Worm (Caenorhabditis elegans): Measurements from ENCODE around the gene mxl-1.

- no peak for TF ChIP-seq ztf-11 (tag; optimal IDR thresholded peaks at IDR 0.05)
- no peak for TF ChIP-seq fkh-10 (GFP tag; optimal IDR thresholded peaks at IDR 0.05)
- no peak for TF ChIP-seq nhr-237 (tag; optimal IDR thresholded peaks at IDR 0.05)
- TF ChIP-seq unc-39 (tag; optimal IDR thresholded peaks at IDR 0.05): no peak
- TF ChIP-seq pqm-1 (tag; optimal IDR thresholded peaks at IDR 0.05): no peak
- no peak for TF ChIP-seq aly-2 (tag; optimal IDR thresholded peaks at IDR 0.05)
- TF ChIP-seq unc-62 (GFP tag; optimal IDR thresholded peaks at IDR 0.05): no peak
- no peak for TF ChIP-seq zag-1 (tag; optimal IDR thresholded peaks at IDR 0.05)
- no peak for TF ChIP-seq skn-1 (tag; optimal IDR thresholded peaks at IDR 0.05)
- TF ChIP-seq ZK546.5 (tag; optimal IDR thresholded peaks at IDR 0.05): no peak
- TF ChIP-seq jun-1 (tag; optimal IDR thresholded peaks at IDR 0.05): no peak
Measured at ce11 chrV:11204452-11204851, 40.2 kb upstream of the mxl-1 start.

Data from whole organism, L3 larva.